Worm (Caenorhabditis elegans) whole organism, young adult: ENCODE data around the gene abcf-3.
"Not testable (repeated sequence)": the region's sequence is repeated elsewhere in the genome, so short reads cannot be mapped to it uniquely, and the experiment has no call there.

Source experiments
- F52B5.7 ChIP-seq: sonication (generic microtip); optimal IDR thresholded peaks from 2 replicates; lab custom pipeline; 2016; ENCODE audit warnings: mild to moderate bottlenecking, missing genetic modification characterization, missing compliant biosample characterization
- ama-1 ChIP-seq, 3 experiments: fragments of 150-350 bp in 1 of 3; sonication (generic microtip) in 2 of 3; optimal IDR thresholded peaks; 2 replicates each; lab custom pipeline; 2014 to 2018; ENCODE audit warnings: missing biosample characterization in 2 of 3, missing genetic modification characterization in 2 of 3, missing genetic modification reagents in 2 of 3
- him-1 ChIP-seq: sonication (generic microtip); optimal IDR thresholded peaks from 2 replicates; lab custom pipeline; 2016; ENCODE audit warnings: missing genotype, missing genetic modification reagents, missing genetic modification characterization, missing compliant biosample characterization
- lir-1 ChIP-seq: fragments of 200-800 bp; sonication (Bioruptor generic); conservative IDR thresholded peaks from 2 replicates; pipeline ENCODE4 v1.3.6; 2022; ENCODE audit warnings: missing genetic modification reagents, missing genetic modification characterization, missing compliant biosample characterization
- mcd-1 ChIP-seq: fragments of 200-800 bp; sonication (Bioruptor generic); IDR thresholded peaks from 2 replicates; pipeline ENCODE4 v1.3.6; 2022; ENCODE audit warnings: missing genetic modification reagents, missing genetic modification characterization, missing compliant biosample characterization
- snpc-4 ChIP-seq, 5 experiments: fragments of 150-350 bp in 1 of 5; sonication (generic microtip) in 4 of 5; optimal IDR thresholded peaks; 2 replicates each; lab custom pipeline; 2014 to 2018; ENCODE audit warnings: missing genetic modification characterization in 5 of 5, missing biosample characterization in 3 of 5, antibody characterized with exemption in 2 of 5, mild to moderate bottlenecking in 2 of 5, missing compliant biosample characterization in 2 of 5, missing genotype in 2 of 5, moderate library complexity in 2 of 5, missing genetic modification reagents in 1 of 5
- sptf-2 ChIP-seq: fragments of 200-800 bp; sonication (Bioruptor generic); optimal IDR thresholded peaks from 2 replicates; lab custom pipeline; 2018; ENCODE audit warnings: mild to moderate bottlenecking, missing genetic modification characterization, missing compliant biosample characterization
- unc-130 ChIP-seq: sonication (generic microtip); optimal IDR thresholded peaks from 2 replicates; lab custom pipeline; 2016; ENCODE audit warnings: missing genetic modification reagents, missing genetic modification characterization, missing compliant biosample characterization
- ztf-22 ChIP-seq: fragments of 200-800 bp; sonication (Bioruptor generic); optimal IDR thresholded peaks from 2 replicates; lab custom pipeline; 2018; ENCODE audit warnings: mild to moderate bottlenecking, missing genetic modification characterization, moderate library complexity, missing compliant biosample characterization

- TF ChIP-seq unc-130 (GFP tag; lab: Kevin White, UChicago); sptf-2; lir-1 (GFP tag; lab: Robert Waterston, UW); mcd-1; ztf-22 (GFP tag; lab: Kevin White, UChicago); F52B5.7 (tag; lab: Kevin White, UChicago); snpc-4 (GFP tag; optimal IDR thresholded peaks at IDR 0.05; lab: Kevin White, UChicago); snpc-4 (tag; optimal IDR thresholded peaks at IDR 0.05; lab: Kevin White, UChicago); ama-1 (optimal IDR thresholded peaks at IDR 0.05; lab: Kevin White, UChicago); ama-1 (GFP tag; optimal IDR thresholded peaks at IDR 0.05; lab: Kevin White, UChicago); him-1 (tag; lab: Kevin White, UChicago): not testable (repeated sequence)
Measured at ce11 chrIII:6188020-6188419, 14.8 kb downstream of the abcf-3 start.
